Worm (Caenorhabditis elegans): ENCODE results near the gene efr-3.

efr-3 gene

DNA sequence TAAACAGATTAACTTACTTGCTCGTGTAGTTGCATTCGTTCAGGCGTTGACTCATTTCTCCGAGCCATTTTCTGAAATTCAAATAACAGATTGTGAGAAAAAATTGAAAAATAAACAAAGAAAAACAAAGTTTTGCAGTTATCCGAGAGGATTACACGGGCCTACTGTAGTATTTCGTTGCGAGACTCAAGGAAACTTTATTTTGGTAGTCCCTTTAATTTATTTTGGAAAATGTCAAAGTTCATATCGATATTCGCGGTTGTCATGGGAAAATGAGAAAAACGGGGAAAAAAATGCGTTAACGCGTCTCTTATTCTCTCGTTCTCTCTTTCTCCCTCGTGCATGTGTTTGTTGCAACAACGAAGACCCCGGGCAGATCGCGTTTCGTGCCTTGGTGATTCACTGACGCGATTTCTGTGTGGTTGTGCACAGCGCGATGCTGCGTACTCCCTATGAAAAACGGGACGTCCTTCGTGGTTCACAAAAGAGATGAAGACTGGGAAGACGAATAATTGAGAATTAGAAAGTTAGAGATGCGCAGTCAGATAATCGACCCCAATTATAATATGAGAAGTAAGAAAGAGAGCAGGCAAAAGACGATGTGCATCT lies 10.4 kb upstream of the efr-3 start, which contains the start of gene set-4 (continued):
- TF ChIP-seq saeg-2 (GFP tag; IDR thresholded peaks at IDR 0.05) (no peak), dmd-8 (GFP tag; IDR thresholded peaks at IDR 0.05) (no peak), madf-9 (GFP tag; conservative IDR thresholded peaks at IDR 0.05) (peak; percentile 64; the same call in 1 of the 2 replicates), mes-2 (tag; optimal IDR thresholded peaks at IDR 0.05; ENCODE audit: poor library complexity, severe bottlenecking) (peak; percentile 89), nhr-10 (tag; optimal IDR thresholded peaks at IDR 0.05) (peak; percentile 23), F10B5.3 (tag; optimal IDR thresholded peaks at IDR 0.05) (peak; percentile 41), nhr-25 (tag; optimal IDR thresholded peaks at IDR 0.05; ENCODE audit: borderline replicate concordance, insufficient read depth) (peak; percentile 85), hif-1 (tag; optimal IDR thresholded peaks at IDR 0.05) (peak in 1 of 2 experiments; percentile 82), fos-1 (tag; optimal IDR thresholded peaks at IDR 0.05) (no peak), nhr-76 (tag; optimal IDR thresholded peaks at IDR 0.05) (no peak), lin-13 (GFP tag; optimal IDR thresholded peaks at IDR 0.05) (peak; percentile 87), F26F4.8 (GFP tag; conservative IDR thresholded peaks at IDR 0.05) (no peak), daf-16 (GFP tag; optimal IDR thresholded peaks at IDR 0.05) (peak; percentile 50 to 86), daf-16 (tag; optimal IDR thresholded peaks at IDR 0.05) (peak; percentile 75), nhr-41 (GFP tag; IDR thresholded peaks at IDR 0.05) (peak; percentile 22; the same call in 1 of the 2 replicates), hlh-11 (tag; optimal IDR thresholded peaks at IDR 0.05) (peak; percentile 96), Y105C5A.15 (GFP tag; IDR thresholded peaks at IDR 0.05) (no peak), ztf-7 (tag; optimal IDR thresholded peaks at IDR 0.05) (peak; percentile 72), zag-1 (tag; optimal IDR thresholded peaks at IDR 0.05) (no peak), daf-19 (GFP tag; conservative IDR thresholded peaks at IDR 0.05) (0 out of 2 replicates have a peak, but pooled peaks have one; percentile 59), R02D3.7 (tag; optimal IDR thresholded peaks at IDR 0.05) (no peak), arid-1 (GFP tag; conservative IDR thresholded peaks at IDR 0.05) (peak; percentile 37; the same call in 1 of the 2 replicates), tra-1 (GFP tag; IDR thresholded peaks at IDR 0.05) (peak; percentile 87), lsy-2 (tag; optimal IDR thresholded peaks at IDR 0.05) (peak; percentile 79 to 95), dpl-1 (GFP tag; optimal IDR thresholded peaks at IDR 0.05) (peak; percentile 88), D1046.2 (GFP tag; IDR thresholded peaks at IDR 0.05) (no peak), egl-27 (tag; optimal IDR thresholded peaks at IDR 0.05) (no peak), T26A8.4 (GFP tag; IDR thresholded peaks at IDR 0.05) (peak; percentile 88), nhr-102 (tag; optimal IDR thresholded peaks at IDR 0.05) (peak; percentile 87), T20F7.1 (GFP tag; optimal IDR thresholded peaks at IDR 0.05) (peak; percentile 85), lin-15B (tag; optimal IDR thresholded peaks at IDR 0.05) (no peak), rbr-2 (tag; optimal IDR thresholded peaks at IDR 0.05) (peak; percentile 96), mdl-1 (tag; optimal IDR thresholded peaks at IDR 0.05) (peak; percentile 19 to 94), ZK546.5 (tag; optimal IDR thresholded peaks at IDR 0.05) (no peak), madf-5 (GFP tag; IDR thresholded peaks at IDR 0.05) (no peak), ceh-44 (GFP tag; IDR thresholded peaks at IDR 0.05) (no peak), lir-3 (tag; optimal IDR thresholded peaks at IDR 0.05) (no peak), pha-4 (GFP tag; IDR thresholded peaks at IDR 0.05) (peak; percentile 68), pha-4 (tag; optimal IDR thresholded peaks at IDR 0.05) (peak; percentile 67), set-16 (GFP tag; IDR thresholded peaks at IDR 0.05) (peak; percentile 25; the same call in 1 of the 2 replicates), dmd-6 (GFP tag; IDR thresholded peaks at IDR 0.05) (peak; percentile 93), mxl-3 (GFP tag; optimal IDR thresholded peaks at IDR 0.05) (peak; percentile 96), nhr-28 (tag; optimal IDR thresholded peaks at IDR 0.05) (peak; percentile 86), spr-1 (tag; optimal IDR thresholded peaks at IDR 0.05) (peak; percentile 87), ces-1 (GFP tag; optimal IDR thresholded peaks at IDR 0.05) (no peak), ceh-20 (GFP tag; IDR thresholded peaks at IDR 0.05) (peak; percentile 88), pqm-1 (tag; optimal IDR thresholded peaks at IDR 0.05) (peak; percentile 32), mxl-2 (GFP tag; conservative IDR thresholded peaks at IDR 0.05) (no peak), ztf-11 (tag; optimal IDR thresholded peaks at IDR 0.05) (peak; percentile 16), unc-130 (GFP tag; optimal IDR thresholded peaks at IDR 0.05) (peak; percentile 48)
